Fruit fly (Drosophila melanogaster) whole organism, embryonic: ENCODE results near the gene Ltn1.

Experiments used
- ATbp ChIP-seq: fragments of 200-800 bp; sonication (Bioruptor generic); optimal IDR thresholded peaks from 2 replicates; lab custom pipeline; 2017; ENCODE audit warnings: missing biosample characterization, mild to moderate bottlenecking, missing genetic modification characterization, missing genetic modification reagents
- Awh ChIP-seq: fragments of 200-800 bp; sonication (Bioruptor generic); IDR thresholded peaks from 2 replicates; pipeline ENCODE4, ENCODE4 v1.3.6; 2022; ENCODE audit warnings: missing biosample characterization, missing genetic modification characterization
- Bdp1 ChIP-seq: fragments of 200-800 bp; sonication (Bioruptor generic); optimal IDR thresholded peaks from 3 replicates; lab custom pipeline; 2016; ENCODE audit warnings: missing biosample characterization, missing genetic modification characterization
- Blimp-1 ChIP-seq: fragments of 200-800 bp; sonication (Bioruptor generic); optimal IDR thresholded peaks from 3 replicates; lab custom pipeline; 2018; ENCODE audit warnings: missing biosample characterization, missing genetic modification characterization, mild to moderate bottlenecking, moderate library complexity, missing genetic modification reagents
- BtbVII ChIP-seq: fragments of 200-800 bp; sonication (Bioruptor generic); optimal IDR thresholded peaks from 3 replicates; lab custom pipeline; 2017; ENCODE audit warnings: missing biosample characterization, mild to moderate bottlenecking, missing genetic modification characterization
- CG13287 ChIP-seq: fragments of 200-800 bp; sonication (Bioruptor generic); IDR thresholded peaks from 2 replicates; pipeline ENCODE4 v1.3.6; 2022; ENCODE audit warnings: missing biosample characterization, missing genetic modification characterization; ENCODE audit not compliant: partially characterized antibody
- CG13424 ChIP-seq: fragments of 200-800 bp; sonication (Bioruptor generic); optimal IDR thresholded peaks from 2 replicates; lab custom pipeline; 2019; ENCODE audit warnings: missing biosample characterization, mild to moderate bottlenecking, missing genetic modification characterization, moderate library complexity
- CG17568 ChIP-seq: fragments of 200-800 bp; sonication (Bioruptor generic); optimal IDR thresholded peaks from 2 replicates; lab custom pipeline; 2018; ENCODE audit warnings: missing biosample characterization, mild to moderate bottlenecking, missing genetic modification characterization, moderate library complexity
- CG17912 ChIP-seq: fragments of 200-800 bp; sonication (Bioruptor generic); optimal IDR thresholded peaks from 2 replicates; lab custom pipeline; 2018; ENCODE audit warnings: missing biosample characterization, mild to moderate bottlenecking, missing genetic modification characterization
- CG30431 ChIP-seq: fragments of 200-800 bp; sonication (Bioruptor generic); optimal IDR thresholded peaks from 2 replicates; lab custom pipeline; 2017; ENCODE audit warnings: missing biosample characterization, missing genetic modification characterization
- CG32767 ChIP-seq: fragments of 200-800 bp; sonication (Bioruptor generic); IDR thresholded peaks from 2 replicates; pipeline ENCODE4 v1.3.6; 2022; ENCODE audit warnings: missing biosample characterization, missing genetic modification characterization
- CG32772 ChIP-seq: fragments of 200-800 bp; sonication (Bioruptor generic); IDR thresholded peaks from 2 replicates; pipeline ENCODE4 v1.3.6; 2022; ENCODE audit warnings: missing biosample characterization, missing genetic modification characterization
- CG33557 ChIP-seq: fragments of 200-800 bp; sonication (Bioruptor generic); optimal IDR thresholded peaks from 2 replicates; lab custom pipeline; 2019; ENCODE audit warnings: missing biosample characterization, mild to moderate bottlenecking, missing genetic modification characterization, moderate library complexity
- CG34422 ChIP-seq: fragments of 200-800 bp; sonication (Bioruptor generic); IDR thresholded peaks from 3 replicates; pipeline ENCODE4 v1.3.6; 2022; ENCODE audit warnings: missing biosample characterization, missing genetic modification characterization
- CG7372 ChIP-seq: fragments of 200-800 bp; sonication (Bioruptor generic); IDR thresholded peaks from 2 replicates; pipeline ENCODE4 v1.3.6; 2022; ENCODE audit warnings: missing biosample characterization, missing genetic modification characterization
- E2f2 ChIP-seq: fragments of 200-800 bp; sonication (Bioruptor generic); IDR thresholded peaks from 2 replicates; pipeline ENCODE4 v1.3.6; 2022; ENCODE audit warnings: missing biosample characterization, missing genetic modification characterization
- Eip74EF ChIP-seq, 2 experiments: fragments of 200-800 bp in 1 of 2; fragments of >200 bp in 1 of 2; sonication (Bioruptor generic) in 1 of 2; optimal IDR thresholded peaks; 2 replicates each; lab custom pipeline; 2017 to 2019; ENCODE audit warnings: missing biosample characterization in 2 of 2, missing genetic modification characterization in 2 of 2, mild to moderate bottlenecking in 1 of 2, moderate library complexity in 1 of 2
- GATAe ChIP-seq: fragments of 200-800 bp; sonication (Bioruptor generic); conservative IDR thresholded peaks from 2 replicates; pipeline ENCODE4 v1.3.6; 2022; ENCODE audit warnings: missing biosample characterization, missing genetic modification characterization
- HHEX ChIP-seq: fragments of 200-800 bp; sonication (Bioruptor generic); optimal IDR thresholded peaks from 3 replicates; lab custom pipeline; 2017; ENCODE audit warnings: missing biosample characterization, mild to moderate bottlenecking, missing genetic modification characterization, missing genetic modification reagents
- HLH3B ChIP-seq: fragments of 200-800 bp; sonication (Bioruptor generic); IDR thresholded peaks from 2 replicates; pipeline ENCODE4 v1.3.6; 2022; ENCODE audit warnings: missing biosample characterization, missing genetic modification characterization
- NFAT ChIP-seq: fragments of 200-800 bp; sonication (Bioruptor generic); IDR thresholded peaks from 2 replicates; pipeline ENCODE4 v1.3.6; 2022; ENCODE audit warnings: missing biosample characterization, missing genetic modification characterization
- Neu2 ChIP-seq: fragments of 200-800 bp; sonication (Bioruptor generic); optimal IDR thresholded peaks from 3 replicates; lab custom pipeline; 2016; ENCODE audit warnings: missing biosample characterization, missing genetic modification characterization, borderline replicate concordance
- Nf-YB ChIP-seq: fragments of 200-800 bp; sonication (Bioruptor generic); optimal IDR thresholded peaks from 3 replicates; lab custom pipeline; 2019; ENCODE audit warnings: missing biosample characterization, mild to moderate bottlenecking, missing genetic modification characterization, moderate library complexity
- Optix ChIP-seq: fragments of 200-800 bp; sonication (Bioruptor generic); IDR thresholded peaks from 3 replicates; pipeline ENCODE4 v1.3.6; 2022; ENCODE audit warnings: missing biosample characterization, missing genetic modification characterization
- PHDP ChIP-seq: fragments of 200-800 bp; sonication (Bioruptor generic); optimal IDR thresholded peaks from 3 replicates; lab custom pipeline; 2018; ENCODE audit warnings: missing biosample characterization, mild to moderate bottlenecking, missing genetic modification characterization, moderate library complexity
- Scr ChIP-seq: fragments of 200-800 bp; sonication (Bioruptor generic); IDR thresholded peaks from 2 replicates; pipeline ENCODE4 v1.3.6; 2022; ENCODE audit warnings: missing biosample characterization, missing genetic modification characterization; ENCODE audit not compliant: partially characterized antibody
- Sox100B ChIP-seq: fragments of 200-800 bp; sonication (Bioruptor generic); optimal IDR thresholded peaks from 3 replicates; lab custom pipeline; 2018; ENCODE audit warnings: missing biosample characterization, mild to moderate bottlenecking, missing genetic modification characterization
- Sry-δ ChIP-seq: fragments of 200-800 bp; sonication (Bioruptor generic); optimal IDR thresholded peaks from 2 replicates; lab custom pipeline; 2016; ENCODE audit warnings: missing biosample characterization, missing genetic modification characterization
- Xbp1 ChIP-seq: fragments of 200-800 bp; sonication (Bioruptor generic); optimal IDR thresholded peaks from 3 replicates; lab custom pipeline; 2016; ENCODE audit warnings: missing biosample characterization, mild to moderate bottlenecking, missing genetic modification characterization
- ac ChIP-seq: fragments of 200-800 bp; sonication (Bioruptor generic); optimal IDR thresholded peaks from 3 replicates; lab custom pipeline; 2017; ENCODE audit warnings: missing biosample characterization, mild to moderate bottlenecking, missing genetic modification characterization
- al ChIP-seq: fragments of 200-800 bp; sonication (Bioruptor generic); IDR thresholded peaks from 2 replicates; pipeline ENCODE4 v1.3.6; 2022; ENCODE audit warnings: missing biosample characterization, missing genetic modification characterization
- amos ChIP-seq: fragments of 200-800 bp; sonication (Bioruptor generic); IDR thresholded peaks from 2 replicates; pipeline ENCODE4 v1.3.6; 2022; ENCODE audit warnings: missing biosample characterization, missing genetic modification characterization; ENCODE audit not compliant: partially characterized antibody
- cato ChIP-seq: fragments of 200-800 bp; sonication (Bioruptor generic); optimal IDR thresholded peaks from 2 replicates; lab custom pipeline; 2016; ENCODE audit warnings: missing biosample characterization, missing genetic modification characterization, borderline replicate concordance
- ci ChIP-seq: fragments of 200-800 bp; sonication (Bioruptor generic); IDR thresholded peaks from 3 replicates; pipeline ENCODE4 v1.3.6; 2022; ENCODE audit warnings: missing biosample characterization, missing genetic modification characterization
- corto ChIP-seq: fragments of 200-800 bp; sonication (Bioruptor generic); optimal IDR thresholded peaks from 2 replicates; lab custom pipeline; 2016; ENCODE audit warnings: missing biosample characterization, mild to moderate bottlenecking, missing genetic modification characterization, moderate library complexity
- croc ChIP-seq: fragments of 200-800 bp; sonication (Bioruptor generic); conservative IDR thresholded peaks from 3 replicates; pipeline ENCODE4 v1.3.6; 2022; ENCODE audit warnings: missing biosample characterization, missing genetic modification characterization
- dan ChIP-seq: fragments of 200-800 bp; sonication (Bioruptor generic); IDR thresholded peaks from 2 replicates; pipeline ENCODE4 v1.3.6; 2022; ENCODE audit warnings: missing biosample characterization, missing genetic modification characterization
- dmrt11E ChIP-seq: fragments of 200-800 bp; sonication (Bioruptor generic); optimal IDR thresholded peaks from 3 replicates; lab custom pipeline; 2018; ENCODE audit warnings: missing biosample characterization, mild to moderate bottlenecking, missing genetic modification characterization, moderate library complexity
- fd102C ChIP-seq: fragments of 200-800 bp; sonication (Bioruptor generic); optimal IDR thresholded peaks from 2 replicates; lab custom pipeline; 2018; ENCODE audit warnings: missing biosample characterization, mild to moderate bottlenecking, missing genetic modification characterization, moderate library complexity
- fd64A ChIP-seq: fragments of 200-800 bp; sonication (Bioruptor generic); optimal IDR thresholded peaks from 3 replicates; lab custom pipeline; 2018; ENCODE audit warnings: missing biosample characterization, mild to moderate bottlenecking, missing genetic modification characterization
- gfzf ChIP-seq: fragments of 200-800 bp; sonication (Bioruptor generic); optimal IDR thresholded peaks from 2 replicates; lab custom pipeline; 2016; ENCODE audit warnings: missing biosample characterization, mild to moderate bottlenecking, missing genetic modification characterization, moderate library complexity
- hb ChIP-seq: fragments of 200-800 bp; sonication (Bioruptor generic); IDR thresholded peaks from 3 replicates; pipeline ENCODE4 v1.3.6; 2022; ENCODE audit warnings: missing biosample characterization, missing genetic modification characterization; ENCODE audit not compliant: partially characterized antibody
- jigr1 ChIP-seq: fragments of 200-800 bp; sonication (Bioruptor generic); IDR thresholded peaks from 3 replicates; pipeline ENCODE4 v1.3.6; 2022; ENCODE audit warnings: missing biosample characterization, missing genetic modification characterization
- ken ChIP-seq: fragments of 200-800 bp; sonication (Bioruptor generic); IDR thresholded peaks from 3 replicates; pipeline ENCODE4 v1.3.6; 2022; ENCODE audit warnings: missing biosample characterization, missing genetic modification characterization
- pita ChIP-seq: fragments of 200-800 bp; sonication (Bioruptor generic); optimal IDR thresholded peaks from 2 replicates; lab custom pipeline; 2017; ENCODE audit warnings: missing biosample characterization, mild to moderate bottlenecking, missing genetic modification characterization
- ssp ChIP-seq: fragments of 200-800 bp; sonication (Bioruptor generic); IDR thresholded peaks from 2 replicates; pipeline ENCODE4 v1.3.6; 2022; ENCODE audit warnings: missing biosample characterization, missing genetic modification characterization
- tin ChIP-seq: fragments of 200-800 bp; sonication (Bioruptor generic); optimal IDR thresholded peaks from 3 replicates; lab custom pipeline; 2016; ENCODE audit warnings: missing biosample characterization, missing genetic modification characterization
- wdn ChIP-seq: fragments of 200-800 bp; sonication (Bioruptor generic); IDR thresholded peaks from 2 replicates; pipeline ENCODE4 v1.3.6; 2022; ENCODE audit warnings: missing biosample characterization, missing genetic modification characterization
- zfh2 ChIP-seq: fragments of 200-800 bp; sonication (Bioruptor generic); optimal IDR thresholded peaks from 2 replicates; lab custom pipeline; 2016; ENCODE audit warnings: missing biosample characterization, missing genetic modification characterization

Gene Ltn1

dm6 chr3L:19560695-19561246 is 8.7 kb upstream of the Ltn1 start (continued):
- TF ChIP-seq fd64A (peak; percentile 92), CG32767 (GFP tag; lab: Robert Waterston, UW) (peak; percentile 91), GATAe (GFP tag; lab: Robert Waterston, UW) (peak; percentile 76), CG32772 (GFP tag; lab: Robert Waterston, UW) (peak; percentile 94), Neu2 (GFP tag; lab: Kevin White, UChicago) (peak; percentile 87), PHDP (tag; lab: Kevin White, UChicago) (peak; percentile 95), corto (peak; percentile 92), fd102C (GFP tag; lab: Kevin White, UChicago) (peak; percentile 99), Bdp1 (GFP tag; lab: Kevin White, UChicago) (peak; percentile 86), E2f2 (GFP tag; lab: Robert Waterston, UW) (peak; percentile 80), ssp (GFP tag; lab: Robert Waterston, UW) (peak; percentile 87), BtbVII (peak; percentile 90), CG34422 (peak; percentile 96), amos (GFP tag; lab: Robert Waterston, UW) (no peak), croc (peak; percentile 93), ci (GFP tag; lab: Robert Waterston, UW) (peak; percentile 97), CG7372 (GFP tag; lab: Robert Waterston, UW) (peak; percentile 90), ken (GFP tag; lab: Robert Waterston, UW) (peak; percentile 93), CG33557 (GFP tag; lab: Kevin White, UChicago) (peak; percentile 97), NFAT (GFP tag; lab: Robert Waterston, UW) (peak; percentile 91), Eip74EF (GFP tag; optimal IDR thresholded peaks at IDR 0.05; lab: Kevin White, UChicago) (peak in 1 of 2 experiments; percentile 92), pita (no peak), cato (peak; percentile 88), Sox100B (GFP tag; lab: Kevin White, UChicago) (peak; percentile 92), ATbp (GFP tag; lab: Kevin White, UChicago) (peak; percentile 93), Scr (GFP tag; lab: Robert Waterston, UW) (no peak), hb (GFP tag; lab: Robert Waterston, UW) (no peak), CG30431 (GFP tag; lab: Kevin White, UChicago) (peak; percentile 96), CG17912 (GFP tag; lab: Kevin White, UChicago) (peak; percentile 81), wdn (peak; percentile 93), gfzf (GFP tag; lab: Kevin White, UChicago) (peak; percentile 15), HHEX (GFP tag; lab: Kevin White, UChicago) (peak; percentile 93), Nf-YB (GFP tag; lab: Kevin White, UChicago) (peak; percentile 83), Xbp1 (GFP tag; lab: Kevin White, UChicago) (peak; percentile 95), CG17568 (GFP tag; lab: Kevin White, UChicago) (peak; percentile 93), ac (peak; percentile 97), HLH3B (peak; percentile 93), jigr1 (peak; percentile 85; the same call in 2 of the 3 replicates), Awh (GFP tag; lab: Robert Waterston, UW) (peak; percentile 94), dmrt11E (tag; lab: Kevin White, UChicago) (peak; percentile 98), CG13287 (GFP tag; lab: Robert Waterston, UW) (no peak), Blimp-1 (GFP tag; lab: Kevin White, UChicago) (peak; percentile 93), Optix (GFP tag; lab: Robert Waterston, UW) (peak; percentile 94), Sry-δ (GFP tag; lab: Kevin White, UChicago) (peak; percentile 58), al (GFP tag; lab: Robert Waterston, UW) (peak; percentile 92), CG13424 (tag; lab: Kevin White, UChicago) (peak; percentile 97), tin (GFP tag; lab: Kevin White, UChicago) (peak; percentile 97), dan (GFP tag; lab: Robert Waterston, UW) (no peak; the same call in 1 of the 2 replicates), zfh2 (GFP tag; lab: Kevin White, UChicago) (peak; percentile 90)
